Fruit fly (Drosophila melanogaster): ENCODE data around the gene CG7573.

The CG7573 gene

dm6 chr3L:11302906-11303305 lies 8.6 kb upstream of the CG7573 start (continued):
- TF ChIP-seq CG6765 (GFP tag; optimal IDR thresholded peaks at IDR 0.05) (no peak), CG4707 (GFP tag; optimal IDR thresholded peaks at IDR 0.05) (no peak), CG30020 (tag; optimal IDR thresholded peaks at IDR 0.05) (no peak), Opbp (GFP tag; IDR thresholded peaks at IDR 0.05; ENCODE audit: partially characterized antibody) (no peak), twi (tag; optimal IDR thresholded peaks at IDR 0.05) (no peak), dmrt11E (tag; optimal IDR thresholded peaks at IDR 0.05) (peak; percentile 56), Spps (tag; optimal IDR thresholded peaks at IDR 0.05) (no peak), tgo (GFP tag; IDR thresholded peaks at IDR 0.05) (no peak), CG8290 (GFP tag; optimal IDR thresholded peaks at IDR 0.05) (no peak), CG8290 (tag; optimal IDR thresholded peaks at IDR 0.05) (no peak), CG11085 (GFP tag; IDR thresholded peaks at IDR 0.05) (no peak), jigr1 (GFP tag; IDR thresholded peaks at IDR 0.05) (no peak), HmgD (GFP tag; optimal IDR thresholded peaks at IDR 0.05) (no peak), CG5953 (GFP tag; IDR thresholded peaks at IDR 0.05) (no peak), pita (GFP tag; optimal IDR thresholded peaks at IDR 0.05) (no peak), CG10321 (GFP tag; IDR thresholded peaks at IDR 0.05) (no peak), chif (GFP tag; optimal IDR thresholded peaks at IDR 0.05) (no peak), tup (GFP tag; optimal IDR thresholded peaks at IDR 0.05) (no peak), Sry-δ (GFP tag; optimal IDR thresholded peaks at IDR 0.05) (no peak), ERR (GFP tag; optimal IDR thresholded peaks at IDR 0.05) (no peak), wdn (GFP tag; IDR thresholded peaks at IDR 0.05) (no peak), Fer2 (tag; optimal IDR thresholded peaks at IDR 0.05) (no peak), zen2 (GFP tag; IDR thresholded peaks at IDR 0.05; ENCODE audit: partially characterized antibody) (no peak), mld (GFP tag; IDR thresholded peaks at IDR 0.05; ENCODE audit: partially characterized antibody) (no peak), gem (tag; optimal IDR thresholded peaks at IDR 0.05) (peak; percentile 64), CG13296 (GFP tag; optimal IDR thresholded peaks at IDR 0.05) (no peak)

dm6 chr3L:11303414-11304205 lies 7.9 kb upstream of the CG7573 start:
- TF ChIP-seq CG10565 (GFP tag; optimal IDR thresholded peaks at IDR 0.05) (no peak), gce (GFP tag; IDR thresholded peaks at IDR 0.05) (no peak), Nf-YB (GFP tag; optimal IDR thresholded peaks at IDR 0.05) (no peak), B-H1 (GFP tag; IDR thresholded peaks at IDR 0.05) (no peak; the same call in 2 of the 3 replicates), Hmr (GFP tag; optimal IDR thresholded peaks at IDR 0.05) (peak; percentile 36), Hr3 (GFP tag; optimal IDR thresholded peaks at IDR 0.05) (peak; percentile 25), CG17328 (GFP tag; IDR thresholded peaks at IDR 0.05) (no peak; the same call in 1 of the 2 replicates), CG5180 (GFP tag; optimal IDR thresholded peaks at IDR 0.05) (no peak), Antp (GFP tag; optimal IDR thresholded peaks at IDR 0.05) (peak; percentile 18), CG10321 (GFP tag; IDR thresholded peaks at IDR 0.05) (no peak), pb (GFP tag; optimal IDR thresholded peaks at IDR 0.05) (no peak), CG2712 (tag; optimal IDR thresholded peaks at IDR 0.05) (peak; percentile 45), sens-2 (GFP tag; IDR thresholded peaks at IDR 0.05) (no peak), CG2889 (GFP tag; IDR thresholded peaks at IDR 0.05) (0 out of 3 replicates have a peak, but pooled peaks have one; percentile 4), Pdp1 (GFP tag; optimal IDR thresholded peaks at IDR 0.05) (peak in 1 of 2 experiments; percentile 59), bab2 (GFP tag; optimal IDR thresholded peaks at IDR 0.05) (no peak), CG6272 (GFP tag; IDR thresholded peaks at IDR 0.05) (no peak), Neu2 (GFP tag; optimal IDR thresholded peaks at IDR 0.05; ENCODE audit: borderline replicate concordance) (no peak), stwl (tag; optimal IDR thresholded peaks at IDR 0.05) (no peak), CoRest (tag; optimal IDR thresholded peaks at IDR 0.05) (peak; percentile 52), hkb (optimal IDR thresholded peaks at IDR 0.05) (no peak), hkb (GFP tag; IDR thresholded peaks at IDR 0.05) (peak; percentile 50; the same call in 1 of the 2 replicates), YL-1 (GFP tag; optimal IDR thresholded peaks at IDR 0.05) (no peak), pum (GFP tag; optimal IDR thresholded peaks at IDR 0.05) (no peak), luna (GFP tag; optimal IDR thresholded peaks at IDR 0.05) (no peak), CG8359 (GFP tag; optimal IDR thresholded peaks at IDR 0.05; ENCODE audit: borderline replicate concordance) (no peak)

All from whole organism, embryonic.